Fruit fly (Drosophila melanogaster): ENCODE data around the gene CG33339.

DNA sequence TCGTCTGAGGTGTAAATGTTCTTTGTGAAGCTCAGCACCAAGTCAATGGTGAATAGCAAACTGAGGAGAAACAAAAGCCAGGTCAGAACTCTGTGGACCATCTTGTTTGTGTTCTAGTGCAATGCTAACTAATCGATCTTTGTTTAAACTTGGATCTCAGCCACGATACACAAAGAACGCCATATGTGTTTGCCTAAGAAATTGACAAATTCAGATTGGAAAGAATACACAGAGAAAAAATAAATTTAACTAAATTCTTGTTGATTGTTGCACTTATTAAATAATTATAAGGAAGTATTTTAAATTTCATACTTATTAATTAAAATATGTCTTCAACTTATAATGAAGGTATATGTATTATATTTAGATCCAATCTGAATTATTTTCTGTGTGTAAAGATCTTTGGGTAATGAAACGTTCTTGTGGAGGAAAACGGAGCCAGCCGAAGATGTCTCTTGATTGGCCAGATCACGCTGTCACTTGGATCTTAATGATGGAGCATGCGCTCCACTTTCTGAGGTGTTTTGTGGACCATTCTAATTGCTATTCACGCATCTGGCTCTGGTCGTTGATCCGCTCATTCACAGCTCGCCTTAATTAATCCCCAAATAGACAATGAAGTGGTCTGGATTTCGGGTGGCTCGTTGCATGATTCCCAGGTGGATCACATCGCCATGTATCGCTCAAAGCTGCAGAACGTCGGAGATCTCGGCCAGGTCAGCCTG, 3.4 kb downstream of the CG33339 start, which contains the start of the genes CG17784 and CG13613:
- no peak for TF ChIP-seq tio (GFP tag; optimal IDR thresholded peaks at IDR 0.05)
- TF ChIP-seq ken (GFP tag; IDR thresholded peaks at IDR 0.05), result no peak
- TF ChIP-seq CG34422 (GFP tag; IDR thresholded peaks at IDR 0.05), result no peak
- TF ChIP-seq Optix (GFP tag; IDR thresholded peaks at IDR 0.05), result no peak
- no peak for TF ChIP-seq CG8924 (tag; optimal IDR thresholded peaks at IDR 0.05)
- TF ChIP-seq CG7745 (tag; optimal IDR thresholded peaks at IDR 0.05), result no peak
- TF ChIP-seq CG6272 (GFP tag; IDR thresholded peaks at IDR 0.05), result no peak
- no peak for TF ChIP-seq schlank (tag; optimal IDR thresholded peaks at IDR 0.05)
- TF ChIP-seq CG18011 (GFP tag; optimal IDR thresholded peaks at IDR 0.05), result no peak
- no peak for TF ChIP-seq Chrac-16 (GFP tag; optimal IDR thresholded peaks at IDR 0.05)

Measured in whole organism, embryonic.